Fruit fly (Drosophila melanogaster): ENCODE results near the gene CG6908.
A peak's percentile ranks its signal among the peaks of the same experiment; 100 is the strongest.

CG6908 gene

dm6 chr3R:11639946-11640588 lies 49.8 kb downstream of the CG6908 start (continued):
- TF ChIP-seq CG34224 (GFP tag; IDR thresholded peaks at IDR 0.05; ENCODE audit: partially characterized antibody), result no peak
- no peak for TF ChIP-seq CG4282 (GFP tag; optimal IDR thresholded peaks at IDR 0.05)
- no peak for TF ChIP-seq H15 (GFP tag; IDR thresholded peaks at IDR 0.05)
- TF ChIP-seq CG13624 (GFP tag; optimal IDR thresholded peaks at IDR 0.05), result peak; percentile 37
- no peak for TF ChIP-seq TFAM (GFP tag; optimal IDR thresholded peaks at IDR 0.05)
- TF ChIP-seq Meics (GFP tag; optimal IDR thresholded peaks at IDR 0.05), result peak; percentile 78
- TF ChIP-seq C15 (GFP tag; IDR thresholded peaks at IDR 0.05), result no peak
- no peak for TF ChIP-seq wdn (GFP tag; IDR thresholded peaks at IDR 0.05)
- 0 out of 2 replicates have a peak, but pooled peaks have one; percentile 8 for TF ChIP-seq klu (GFP tag; IDR thresholded peaks at IDR 0.05)
- no peak for TF ChIP-seq CG10462 (GFP tag; optimal IDR thresholded peaks at IDR 0.05)
- peak; percentile 32 for TF ChIP-seq CG2120 (GFP tag; optimal IDR thresholded peaks at IDR 0.05)
- no peak for TF ChIP-seq B-H2 (GFP tag; optimal IDR thresholded peaks at IDR 0.05)
- no peak for TF ChIP-seq CG32532 (GFP tag; IDR thresholded peaks at IDR 0.05)
- no peak for TF ChIP-seq emc (GFP tag; optimal IDR thresholded peaks at IDR 0.05)
- no peak for TF ChIP-seq jing (GFP tag; optimal IDR thresholded peaks at IDR 0.05)
- no peak for TF ChIP-seq CG30431 (GFP tag; optimal IDR thresholded peaks at IDR 0.05)
- TF ChIP-seq Six4 (GFP tag; optimal IDR thresholded peaks at IDR 0.05), result no peak
- TF ChIP-seq CG9932 (GFP tag; IDR thresholded peaks at IDR 0.05), result peak; percentile 38; the same call in 1 of the 2 replicates
- TF ChIP-seq cwo (GFP tag; optimal IDR thresholded peaks at IDR 0.05), result no peak
- peak; percentile 63 for TF ChIP-seq mirr (GFP tag; optimal IDR thresholded peaks at IDR 0.05)
- TF ChIP-seq Usf (GFP tag; optimal IDR thresholded peaks at IDR 0.05), result no peak
- TF ChIP-seq slou (GFP tag; optimal IDR thresholded peaks at IDR 0.05), result no peak
- no peak for TF ChIP-seq CG11560 (tag; IDR thresholded peaks at IDR 0.05)
- TF ChIP-seq zen2 (GFP tag; IDR thresholded peaks at IDR 0.05; ENCODE audit: partially characterized antibody), result no peak
- TF ChIP-seq chinmo (GFP tag; IDR thresholded peaks at IDR 0.05; ENCODE audit: partially characterized antibody), result 0 out of 4 replicates have a peak, but pooled peaks have one; percentile 54
- no peak for TF ChIP-seq nmo (GFP tag; optimal IDR thresholded peaks at IDR 0.05)
- peak; percentile 5 for TF ChIP-seq mam (GFP tag; optimal IDR thresholded peaks at IDR 0.05)
- TF ChIP-seq lab (GFP tag; optimal IDR thresholded peaks at IDR 0.05), result peak; percentile 25
- TF ChIP-seq lbe (GFP tag; optimal IDR thresholded peaks at IDR 0.05), result peak; percentile 10
- TF ChIP-seq Tbp (GFP tag; optimal IDR thresholded peaks at IDR 0.05), result no peak
- TF ChIP-seq CG1024 (GFP tag; IDR thresholded peaks at IDR 0.05), result no peak
- peak; percentile 38 for TF ChIP-seq sens (GFP tag)
- no peak for TF ChIP-seq pzg (GFP tag; optimal IDR thresholded peaks at IDR 0.05)
- TF ChIP-seq CG6689 (GFP tag; IDR thresholded peaks at IDR 0.05), result no peak
- TF ChIP-seq Nf-YC (tag; optimal IDR thresholded peaks at IDR 0.05), result no peak
- TF ChIP-seq eve (GFP tag; optimal IDR thresholded peaks at IDR 0.05), result no peak
- TF ChIP-seq lilli (GFP tag; optimal IDR thresholded peaks at IDR 0.05), result peak; percentile 25
- TF ChIP-seq CG11456 (GFP tag; IDR thresholded peaks at IDR 0.05), result no peak
- no peak for TF ChIP-seq Dll (GFP tag; IDR thresholded peaks at IDR 0.05; ENCODE audit: partially characterized antibody)
- 0 out of 2 replicates have a peak, but pooled peaks have one; percentile 36 for TF ChIP-seq sob (GFP tag; IDR thresholded peaks at IDR 0.05)
- TF ChIP-seq CG2678 (tag; optimal IDR thresholded peaks at IDR 0.05), result peak; percentile 35
- no peak for TF ChIP-seq CG2889 (GFP tag; IDR thresholded peaks at IDR 0.05)
- TF ChIP-seq disco-r (GFP tag; optimal IDR thresholded peaks at IDR 0.05), result no peak
- TF ChIP-seq CG6813 (GFP tag; optimal IDR thresholded peaks at IDR 0.05), result peak; percentile 16
- TF ChIP-seq Stat92E (GFP tag; optimal IDR thresholded peaks at IDR 0.05), result no peak
- TF ChIP-seq exex (tag; optimal IDR thresholded peaks at IDR 0.05), result peak; percentile 8
- TF ChIP-seq psq (GFP tag; optimal IDR thresholded peaks at IDR 0.05), result no peak
- no peak for TF ChIP-seq Hr51 (GFP tag; optimal IDR thresholded peaks at IDR 0.05)
- TF ChIP-seq CG8388 (GFP tag; optimal IDR thresholded peaks at IDR 0.05), result peak; percentile 79
